Worm (Caenorhabditis elegans): ENCODE measurements around the gene lron-14.

- TF ChIP-seq sox-4 (tag; optimal IDR thresholded peaks at IDR 0.05) (no peak), dmd-4 (tag; optimal IDR thresholded peaks at IDR 0.05; ENCODE audit: borderline replicate concordance) (no peak), K09A11.1 (tag; optimal IDR thresholded peaks at IDR 0.05; ENCODE audit: insufficient read depth) (no peak), nhr-11 (tag; optimal IDR thresholded peaks at IDR 0.05) (no peak), pag-3 (tag; optimal IDR thresholded peaks at IDR 0.05; ENCODE audit: borderline replicate concordance) (no peak), ama-1 (optimal IDR thresholded peaks at IDR 0.05) (no peak), F13H6.1 (tag; optimal IDR thresholded peaks at IDR 0.05) (no peak), nhr-232 (tag; optimal IDR thresholded peaks at IDR 0.05) (no peak), ceh-48 (tag; optimal IDR thresholded peaks at IDR 0.05) (no peak), ceh-19 (GFP tag; optimal IDR thresholded peaks at IDR 0.05) (no peak), fkh-10 (GFP tag; optimal IDR thresholded peaks at IDR 0.05) (no peak), ceh-30 (tag; optimal IDR thresholded peaks at IDR 0.05) (no peak), odd-2 (tag; optimal IDR thresholded peaks at IDR 0.05) (no peak)
Measured at ce11 chrIV:9607945-9608344, 41.5 kb upstream of the lron-14 start.
